Worm (Caenorhabditis elegans): Measurements from ENCODE around the gene cey-4.

cey-4 gene

DNA sequence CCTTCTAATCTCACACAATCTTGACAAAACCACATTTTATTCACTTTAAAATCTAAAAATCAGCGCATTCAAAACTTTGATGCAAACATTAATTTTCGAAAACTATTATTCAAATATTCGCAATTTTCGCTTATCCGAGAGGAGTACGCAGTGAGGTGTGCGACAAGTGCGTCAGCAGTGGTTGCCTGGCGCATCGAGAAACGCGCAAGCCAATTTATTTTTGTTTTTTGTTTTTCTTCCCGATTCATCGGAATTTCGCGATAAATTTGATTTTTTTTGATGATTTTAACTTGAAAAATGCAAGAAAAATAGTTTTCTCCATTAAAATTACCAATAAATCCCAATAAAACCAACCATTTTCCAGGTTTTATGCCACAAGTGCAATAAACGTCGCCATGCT, 19.6 kb downstream of the cey-4 start, which contains the start of the genes fbxb-85 and hex-3 (continued):
- peak; percentile 60 for TF ChIP-seq nhr-28 (tag; optimal IDR thresholded peaks at IDR 0.05)
- TF ChIP-seq skn-1 (tag; optimal IDR thresholded peaks at IDR 0.05), result peak; percentile 58

DNA sequence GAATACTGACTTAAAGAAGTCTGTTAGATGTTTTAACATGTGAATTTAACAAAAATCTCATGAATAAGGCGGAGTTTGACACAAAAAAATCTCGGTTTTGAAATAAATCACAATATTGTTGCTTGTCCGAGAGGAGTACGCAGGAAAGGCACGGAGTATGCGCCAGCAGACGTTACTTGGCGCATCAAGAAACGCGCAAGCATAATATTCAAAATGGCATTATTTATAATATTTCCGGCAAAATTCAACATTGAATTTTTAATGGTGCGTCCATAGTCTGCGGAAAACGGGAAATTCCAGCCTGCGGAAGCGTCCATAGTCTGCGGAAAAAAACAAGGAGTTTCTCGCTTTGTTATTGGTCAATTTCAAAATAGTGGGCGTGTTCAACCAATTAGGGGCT, 23.6 kb downstream of the cey-4 start, which contains the start of gene pde-12:
Gene pde-12 (minus strand): TSS at position 148 of the 400 bp plus-strand sequence.
- TF ChIP-seq nhr-28 (tag; optimal IDR thresholded peaks at IDR 0.05) (no peak), snpc-4 (tag; optimal IDR thresholded peaks at IDR 0.05) (peak; percentile 25), elt-2 (tag; optimal IDR thresholded peaks at IDR 0.05) (peak; percentile 44), R02D3.7 (tag; optimal IDR thresholded peaks at IDR 0.05) (peak; percentile 67), lsy-12 (tag; optimal IDR thresholded peaks at IDR 0.05) (peak; percentile 83), unc-39 (tag; optimal IDR thresholded peaks at IDR 0.05) (no peak), nhr-12 (tag; optimal IDR thresholded peaks at IDR 0.05) (no peak), zag-1 (tag; optimal IDR thresholded peaks at IDR 0.05) (no peak), ceh-9 (tag; optimal IDR thresholded peaks at IDR 0.05) (no peak), nhr-76 (tag; optimal IDR thresholded peaks at IDR 0.05) (no peak), ceh-28 (tag; optimal IDR thresholded peaks at IDR 0.05) (peak; percentile 51), mdl-1 (tag; optimal IDR thresholded peaks at IDR 0.05) (no peak), nhr-237 (tag; optimal IDR thresholded peaks at IDR 0.05) (no peak), elt-3 (tag; optimal IDR thresholded peaks at IDR 0.05) (no peak), fos-1 (tag; optimal IDR thresholded peaks at IDR 0.05) (no peak), nhr-11 (tag; optimal IDR thresholded peaks at IDR 0.05) (no peak), egl-27 (tag; optimal IDR thresholded peaks at IDR 0.05) (no peak), lin-39 (tag; optimal IDR thresholded peaks at IDR 0.05) (peak; percentile 20), mml-1 (tag; optimal IDR thresholded peaks at IDR 0.05) (no peak), fkh-10 (GFP tag; optimal IDR thresholded peaks at IDR 0.05) (no peak), nhr-43 (tag; optimal IDR thresholded peaks at IDR 0.05; ENCODE audit: poor library complexity, severe bottlenecking) (peak; percentile 76), lin-15B (tag; optimal IDR thresholded peaks at IDR 0.05) (peak; percentile 89), ztf-11 (tag; optimal IDR thresholded peaks at IDR 0.05) (no peak), skn-1 (tag; optimal IDR thresholded peaks at IDR 0.05) (peak; percentile 52), nhr-67 (tag; optimal IDR thresholded peaks at IDR 0.05) (no peak), nhr-77 (tag; optimal IDR thresholded peaks at IDR 0.05) (peak; percentile 56), aly-2 (tag; optimal IDR thresholded peaks at IDR 0.05) (no peak), elt-1 (tag; optimal IDR thresholded peaks at IDR 0.05) (peak; percentile 44), tbx-2 (tag; optimal IDR thresholded peaks at IDR 0.05) (peak; percentile 83), hmg-11 (tag; optimal IDR thresholded peaks at IDR 0.05) (peak; percentile 71), ztf-4 (tag; optimal IDR thresholded peaks at IDR 0.05) (no peak), fkh-2 (tag; optimal IDR thresholded peaks at IDR 0.05) (no peak), nhr-25 (tag; optimal IDR thresholded peaks at IDR 0.05) (peak; percentile 67), ZK546.5 (tag; optimal IDR thresholded peaks at IDR 0.05) (no peak), ama-1 (optimal IDR thresholded peaks at IDR 0.05) (no peak), eor-1 (tag; optimal IDR thresholded peaks at IDR 0.05) (no peak), ceh-16 (tag; optimal IDR thresholded peaks at IDR 0.05) (no peak), unc-62 (GFP tag; optimal IDR thresholded peaks at IDR 0.05) (no peak), ceh-82 (tag; optimal IDR thresholded peaks at IDR 0.05) (peak; percentile 6), nhr-23 (tag; optimal IDR thresholded peaks at IDR 0.05) (peak; percentile 91), daf-12 (tag; optimal IDR thresholded peaks at IDR 0.05) (no peak), jun-1 (tag; optimal IDR thresholded peaks at IDR 0.05) (peak; percentile 62), egl-5 (tag; optimal IDR thresholded peaks at IDR 0.05) (peak; percentile 1), sea-2 (GFP tag; optimal IDR thresholded peaks at IDR 0.05) (no peak), pha-4 (tag; optimal IDR thresholded peaks at IDR 0.05) (peak; percentile 82), pqm-1 (tag; optimal IDR thresholded peaks at IDR 0.05) (no peak), nfya-1 (tag; optimal IDR thresholded peaks at IDR 0.05; ENCODE audit: insufficient read depth) (peak; percentile 87)
